Worm (Caenorhabditis elegans): ENCODE measurements around the gene C14C10.1.

The C14C10.1 gene

DNA sequence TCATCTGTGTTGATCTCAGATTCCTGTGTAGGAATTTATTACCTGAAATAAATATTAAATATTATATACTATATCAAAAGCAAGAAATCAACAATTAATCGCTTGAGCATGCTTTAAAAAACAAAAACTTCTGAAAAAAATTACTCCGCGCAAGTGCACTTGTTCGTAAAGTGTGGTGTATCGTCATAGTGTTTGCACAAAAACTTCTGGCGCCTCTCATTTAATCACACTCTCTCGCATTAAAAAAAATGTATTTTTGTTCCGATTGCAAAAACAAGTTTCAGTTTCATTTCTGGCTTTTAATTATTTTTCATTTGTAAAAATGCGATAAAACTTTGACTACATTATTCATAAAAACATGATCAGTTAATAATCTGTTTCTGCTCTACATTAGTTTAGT lies 11.0 kb downstream of the C14C10.1 start, which contains the start of the genes C14C10.10 and ril-2 (continued):
- TF ChIP-seq efl-1 (optimal IDR thresholded peaks at IDR 0.05): peak; percentile 30 to 33
- TF ChIP-seq efl-1 (GFP tag; optimal IDR thresholded peaks at IDR 0.05 in 1 of 2): peak; percentile 51 to 94
- no peak for TF ChIP-seq nhr-19 (GFP tag; conservative IDR thresholded peaks at IDR 0.05)
- no peak for TF ChIP-seq efl-3 (GFP tag; optimal IDR thresholded peaks at IDR 0.05)
- no peak for TF ChIP-seq fkh-8 (tag; optimal IDR thresholded peaks at IDR 0.05)
- no peak for TF ChIP-seq aha-1 (tag; optimal IDR thresholded peaks at IDR 0.05)
- TF ChIP-seq isw-1 (GFP tag; IDR thresholded peaks at IDR 0.05): no peak
- peak; percentile 43 for TF ChIP-seq snu-23 (GFP tag; optimal IDR thresholded peaks at IDR 0.05)
- TF ChIP-seq nhr-71 (tag; optimal IDR thresholded peaks at IDR 0.05): peak; percentile 47
- no peak for TF ChIP-seq unc-130 (tag; optimal IDR thresholded peaks at IDR 0.05)
- peak; percentile 28 for TF ChIP-seq rnt-1 (tag; optimal IDR thresholded peaks at IDR 0.05)
- no peak for TF ChIP-seq hlh-17 (GFP tag; optimal IDR thresholded peaks at IDR 0.05; ENCODE audit: borderline replicate concordance)
- TF ChIP-seq dsc-1 (tag; optimal IDR thresholded peaks at IDR 0.05): no peak
- peak; percentile 56 for TF ChIP-seq lin-14 (GFP tag; optimal IDR thresholded peaks at IDR 0.05)
- TF ChIP-seq Y116A8C.19 (tag; optimal IDR thresholded peaks at IDR 0.05; ENCODE audit: borderline replicate concordance): no peak
- TF ChIP-seq nhr-90 (tag; optimal IDR thresholded peaks at IDR 0.05; ENCODE audit: poor library complexity): no peak
- TF ChIP-seq egl-27 (tag; optimal IDR thresholded peaks at IDR 0.05): no peak
- TF ChIP-seq nhr-11 (tag; optimal IDR thresholded peaks at IDR 0.05): no peak
- peak; percentile 13 for TF ChIP-seq xbp-1 (tag; optimal IDR thresholded peaks at IDR 0.05)
- no peak for TF ChIP-seq ceh-8 (GFP tag; optimal IDR thresholded peaks at IDR 0.05)
- no peak for TF ChIP-seq pax-3 (tag; optimal IDR thresholded peaks at IDR 0.05)
- peak; percentile 13 for TF ChIP-seq aly-2 (tag; optimal IDR thresholded peaks at IDR 0.05)
- TF ChIP-seq fkh-4 (tag; optimal IDR thresholded peaks at IDR 0.05; ENCODE audit: borderline replicate concordance): no peak
- no peak for TF ChIP-seq skn-1 (tag; optimal IDR thresholded peaks at IDR 0.05)
- peak; percentile 65 for TF ChIP-seq mep-1 (tag; optimal IDR thresholded peaks at IDR 0.05)
- TF ChIP-seq ama-1 (optimal IDR thresholded peaks at IDR 0.05): no peak
- no peak for TF ChIP-seq lin-39 (tag; optimal IDR thresholded peaks at IDR 0.05)
- TF ChIP-seq fkh-10 (GFP tag; optimal IDR thresholded peaks at IDR 0.05): no peak
- TF ChIP-seq sptf-1 (tag; optimal IDR thresholded peaks at IDR 0.05): no peak
- no peak for TF ChIP-seq C04F5.9 (tag; optimal IDR thresholded peaks at IDR 0.05)
- TF ChIP-seq lir-3 (tag; optimal IDR thresholded peaks at IDR 0.05; ENCODE audit: poor library complexity): no peak
- no peak for TF ChIP-seq nhr-28 (tag; optimal IDR thresholded peaks at IDR 0.05)
- no peak for TF ChIP-seq unc-62 (GFP tag; optimal IDR thresholded peaks at IDR 0.05)
- TF ChIP-seq nhr-76 (tag; optimal IDR thresholded peaks at IDR 0.05): no peak
- peak in 2 of 3 experiments; percentile 43 to 45 for TF ChIP-seq dpl-1 (GFP tag; optimal IDR thresholded peaks at IDR 0.05)
- TF ChIP-seq nhr-237 (tag; optimal IDR thresholded peaks at IDR 0.05): no peak
- no peak for TF ChIP-seq nhr-12 (tag; optimal IDR thresholded peaks at IDR 0.05)
- TF ChIP-seq lin-35 (GFP tag; optimal IDR thresholded peaks at IDR 0.05): peak in 1 of 2 experiments; percentile 34
- no peak for TF ChIP-seq blmp-1 (tag; optimal IDR thresholded peaks at IDR 0.05)
- TF ChIP-seq vab-15 (tag; optimal IDR thresholded peaks at IDR 0.05): no peak

DNA sequence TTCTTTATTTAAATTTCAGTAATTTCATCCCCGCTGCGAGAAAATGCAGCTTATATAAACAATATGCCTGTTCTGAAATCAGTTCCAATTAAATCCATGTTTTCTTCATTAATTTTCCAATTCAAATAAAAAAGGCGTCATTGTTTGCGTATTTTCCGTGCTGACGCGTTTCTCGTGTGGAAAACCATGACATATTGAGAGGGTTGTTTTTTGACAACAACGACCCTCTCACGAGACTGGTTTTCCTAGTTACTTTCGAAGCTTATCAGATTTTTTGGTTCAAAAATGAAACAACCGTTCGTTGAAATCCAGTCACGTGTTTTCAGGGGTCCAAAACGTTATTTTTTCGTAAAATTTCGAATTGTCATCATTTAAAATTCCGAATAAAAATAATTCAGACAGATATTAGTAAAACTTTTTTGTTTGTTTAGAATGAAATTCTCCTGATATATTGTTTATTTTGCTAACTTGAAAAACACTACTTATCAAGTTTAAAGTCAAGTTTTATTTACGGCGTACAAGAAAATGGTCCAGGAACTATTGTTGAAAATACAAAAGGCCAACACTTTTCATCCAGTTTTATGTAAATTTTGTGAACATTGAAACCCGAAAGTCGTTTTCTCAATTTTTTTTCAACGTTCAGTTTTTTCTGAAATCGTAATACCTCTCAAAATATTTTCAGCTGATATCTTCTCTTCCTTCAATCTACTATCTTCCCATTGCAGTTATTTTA lies 11.5 kb downstream of the C14C10.1 start, which contains the start of gene C14C10.5:
TSS of gene C14C10.5 (plus strand) at position 683 of the 733 bp plus-strand sequence.
- TF ChIP-seq nhr-19 (GFP tag; conservative IDR thresholded peaks at IDR 0.05) (no peak), nhr-47 (tag; optimal IDR thresholded peaks at IDR 0.05) (peak; percentile 10), efl-3 (GFP tag; optimal IDR thresholded peaks at IDR 0.05) (no peak), lin-35 (GFP tag; optimal IDR thresholded peaks at IDR 0.05) (peak in 1 of 2 experiments; percentile 19), elt-2 (tag; optimal IDR thresholded peaks at IDR 0.05) (no peak), nhr-85 (tag) (peak; percentile 37), efl-1 (optimal IDR thresholded peaks at IDR 0.05) (no peak), efl-1 (GFP tag; optimal IDR thresholded peaks at IDR 0.05 in 1 of 2) (peak in 1 of 2 experiments; percentile 62), nhr-77 (tag; optimal IDR thresholded peaks at IDR 0.05) (no peak), snu-23 (GFP tag; optimal IDR thresholded peaks at IDR 0.05) (peak; percentile 9), skn-1 (tag; optimal IDR thresholded peaks at IDR 0.05) (peak; percentile 65), irx-1 (tag; optimal IDR thresholded peaks at IDR 0.05) (no peak), lin-13 (GFP tag; optimal IDR thresholded peaks at IDR 0.05) (no peak), nhr-20 (tag; optimal IDR thresholded peaks at IDR 0.05) (peak; percentile 14), lsy-2 (tag; optimal IDR thresholded peaks at IDR 0.05) (peak in 1 of 2 experiments; percentile 42), lin-14 (GFP tag; optimal IDR thresholded peaks at IDR 0.05) (peak; percentile 19), blmp-1 (tag; optimal IDR thresholded peaks at IDR 0.05) (no peak), dsc-1 (tag; optimal IDR thresholded peaks at IDR 0.05) (peak; percentile 51), nhr-76 (tag; optimal IDR thresholded peaks at IDR 0.05) (no peak)
